Fruit fly (Drosophila melanogaster) whole organism, adult: ENCODE measurements around the gene CG3285.

Source experiments
- CG11617 ChIP-seq: fragments of 200-800 bp; sonication (Bioruptor generic); optimal IDR thresholded peaks from 2 replicates; lab custom pipeline; 2017; ENCODE audit warnings: mild to moderate bottlenecking, missing biosample characterization, missing genetic modification reagents, missing genetic modification characterization
- CG12768 ChIP-seq: fragments of 200-800 bp; sonication (Bioruptor generic); optimal IDR thresholded peaks from 2 replicates; lab custom pipeline; 2017; ENCODE audit warnings: missing biosample characterization, missing genetic modification characterization, mild to moderate bottlenecking, moderate library complexity, missing genetic modification reagents
- CG14711 ChIP-seq: fragments of 200-800 bp; sonication (Bioruptor generic); optimal IDR thresholded peaks from 2 replicates; lab custom pipeline; 2018; ENCODE audit warnings: missing biosample characterization, mild to moderate bottlenecking, missing genetic modification characterization, moderate library complexity
- CG1620 ChIP-seq: fragments of 200-800 bp; sonication (Bioruptor generic); optimal IDR thresholded peaks from 2 replicates; lab custom pipeline; 2016; ENCODE audit warnings: missing biosample characterization, missing genetic modification characterization
- CG5204 ChIP-seq: fragments of 200-800 bp; sonication (Bioruptor generic); optimal IDR thresholded peaks from 2 replicates; lab custom pipeline; 2016; ENCODE audit warnings: missing biosample characterization, missing genetic modification characterization
- CG7101 ChIP-seq: fragments of 200-800 bp; sonication (Bioruptor generic); optimal IDR thresholded peaks from 2 replicates; lab custom pipeline; 2018; ENCODE audit warnings: missing biosample characterization, mild to moderate bottlenecking, missing genetic modification characterization, moderate library complexity
- bab1 ChIP-seq: fragments of 200-800 bp; sonication (Bioruptor generic); optimal IDR thresholded peaks from 3 replicates; lab custom pipeline; 2019; ENCODE audit warnings: missing biosample characterization, mild to moderate bottlenecking, missing genetic modification characterization, moderate library complexity
- kay ChIP-seq: fragments of 200-800 bp; sonication (Bioruptor generic); peaks from one replicate; lab custom pipeline; 2016; ENCODE audit warnings: missing biosample characterization, missing genetic modification characterization, borderline replicate concordance
- pad ChIP-seq: fragments of 200-800 bp; sonication (Bioruptor generic); optimal IDR thresholded peaks from 3 replicates; lab custom pipeline; 2017; ENCODE audit warnings: missing biosample characterization, missing genetic modification characterization, mild to moderate bottlenecking, moderate library complexity, missing genetic modification reagents
- tj ChIP-seq: fragments of 200-800 bp; sonication (Bioruptor generic); optimal IDR thresholded peaks from 3 replicates; lab custom pipeline; 2017; ENCODE audit warnings: missing biosample characterization, mild to moderate bottlenecking, missing genetic modification characterization, moderate library complexity
- toe ChIP-seq: fragments of 200-800 bp; sonication (Bioruptor generic); optimal IDR thresholded peaks from 2 replicates; lab custom pipeline; 2016; ENCODE audit warnings: missing biosample characterization, missing genetic modification characterization

- no peak for TF ChIP-seq toe (GFP tag; lab: Kevin White, UChicago)
- no peak for TF ChIP-seq CG12768
- TF ChIP-seq CG14711 (tag; lab: Kevin White, UChicago) = no peak
- TF ChIP-seq pad = no peak
- TF ChIP-seq CG5204 = no peak
- TF ChIP-seq tj (GFP tag; lab: Kevin White, UChicago) = no peak
- no peak for TF ChIP-seq bab1 (GFP tag; lab: Kevin White, UChicago)
- peak; percentile 75 for TF ChIP-seq kay (GFP tag; lab: Kevin White, UChicago)
- no peak for TF ChIP-seq CG11617
- no peak for TF ChIP-seq CG1620
- TF ChIP-seq CG7101 (tag; lab: Kevin White, UChicago) = peak; percentile 44
Observed at dm6 chr2L:3304831-3305828, 25.6 kb upstream of the CG3285 start.
